Fruit fly (Drosophila melanogaster): ENCODE data around the gene CG15696.

DNA sequence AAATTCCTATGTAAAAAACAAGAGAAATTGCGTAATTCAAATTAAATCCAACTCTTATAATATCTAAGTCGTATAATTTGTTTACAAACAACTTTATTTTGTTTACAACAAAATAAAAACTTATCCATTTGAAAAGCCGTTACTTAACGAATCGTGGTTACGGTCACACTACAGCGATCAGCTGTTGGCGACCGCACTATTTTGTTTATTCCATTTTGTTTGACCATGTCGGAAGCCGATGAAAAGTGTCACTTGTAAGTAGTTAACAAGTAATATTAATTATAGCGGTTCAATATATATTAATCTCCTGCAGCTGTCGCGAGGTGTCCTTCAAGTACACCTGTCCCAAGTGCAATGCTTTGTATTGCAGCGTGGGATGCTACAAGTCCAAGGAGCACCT is 15.9 kb upstream of the CG15696 start, which contains the start of gene CG31223:
- no peak for TF ChIP-seq CG8478 (optimal IDR thresholded peaks at IDR 0.05)
- no peak for TF ChIP-seq CTCF (optimal IDR thresholded peaks at IDR 0.05)

All from S2 (cell line).